Worm (Caenorhabditis elegans) whole organism, L3 larva: ENCODE data around the gene fmo-3.

Experiments used
- aly-2 ChIP-seq: fragments of 150-350 bp; optimal IDR thresholded peaks from 2 replicates; lab custom pipeline; 2014; ENCODE audit warnings: missing biosample characterization, missing genetic modification characterization
- ama-1 ChIP-seq: fragments of 150-350 bp; optimal IDR thresholded peaks from 2 replicates; lab custom pipeline; 2018
- ceh-16 ChIP-seq: sonication (generic microtip); optimal IDR thresholded peaks from 2 replicates; lab custom pipeline; 2017; ENCODE audit warnings: missing biosample characterization, missing genetic modification characterization
- ceh-28 ChIP-seq: fragments of 150-350 bp; optimal IDR thresholded peaks from 2 replicates; lab custom pipeline; 2014; ENCODE audit warnings: missing biosample characterization, missing genetic modification reagents, missing genetic modification characterization
- ceh-82 ChIP-seq: fragments of 150-350 bp; optimal IDR thresholded peaks from 2 replicates; lab custom pipeline; 2014; ENCODE audit warnings: missing biosample characterization, missing genetic modification characterization
- ceh-9 ChIP-seq: sonication (generic microtip); optimal IDR thresholded peaks from 2 replicates; lab custom pipeline; 2018; ENCODE audit warnings: missing biosample characterization, missing genetic modification characterization
- daf-12 ChIP-seq: fragments of 150-350 bp; optimal IDR thresholded peaks from 2 replicates; lab custom pipeline; 2014; ENCODE audit warnings: missing biosample characterization, missing genetic modification reagents, missing genetic modification characterization
- egl-27 ChIP-seq: sonication (generic microtip); optimal IDR thresholded peaks from 4 replicates; lab custom pipeline; 2017; ENCODE audit warnings: missing biosample characterization, missing genetic modification reagents, missing genetic modification characterization
- egl-5 ChIP-seq: fragments of 150-350 bp; optimal IDR thresholded peaks from 2 replicates; lab custom pipeline; 2017; ENCODE audit warnings: missing biosample characterization, missing genetic modification reagents, missing genetic modification characterization, inconsistent platforms
- elt-1 ChIP-seq: fragments of 150-350 bp; optimal IDR thresholded peaks from 2 replicates; lab custom pipeline; 2014; ENCODE audit warnings: missing biosample characterization, missing genetic modification characterization
- elt-2 ChIP-seq: sonication (generic microtip); optimal IDR thresholded peaks from 2 replicates; lab custom pipeline; 2016; ENCODE audit warnings: missing genetic modification reagents, mild to moderate bottlenecking, missing genetic modification characterization, missing compliant biosample characterization
- fkh-10 ChIP-seq: sonication (generic microtip); optimal IDR thresholded peaks from 2 replicates; lab custom pipeline; 2017; ENCODE audit warnings: missing biosample characterization, missing genetic modification reagents, missing genetic modification characterization
- hmg-11 ChIP-seq: sonication (generic microtip); optimal IDR thresholded peaks from 2 replicates; lab custom pipeline; 2016; ENCODE audit warnings: missing genetic modification characterization, missing compliant biosample characterization
- lin-15B ChIP-seq: fragments of 150-350 bp; optimal IDR thresholded peaks from 2 replicates; lab custom pipeline; 2014; ENCODE audit warnings: missing biosample characterization, missing genetic modification characterization
- lin-39 ChIP-seq: fragments of 150-350 bp; optimal IDR thresholded peaks from 2 replicates; lab custom pipeline; 2018; ENCODE audit warnings: missing biosample characterization, missing genetic modification reagents, missing genetic modification characterization
- lsy-12 ChIP-seq: sonication (generic microtip); optimal IDR thresholded peaks from 2 replicates; lab custom pipeline; 2016; ENCODE audit warnings: mild to moderate bottlenecking, missing genetic modification characterization, missing compliant biosample characterization
- mdl-1 ChIP-seq: fragments of 150-350 bp; optimal IDR thresholded peaks from 2 replicates; lab custom pipeline; 2014; ENCODE audit warnings: missing biosample characterization, missing genetic modification characterization
- nfya-1 ChIP-seq: sonication (generic microtip); optimal IDR thresholded peaks from 2 replicates; lab custom pipeline; 2017; ENCODE audit warnings: missing genetic modification characterization, mild to moderate bottlenecking, missing compliant biosample characterization, antibody characterized with exemption, moderate library complexity; ENCODE audit not compliant: insufficient read depth
- nhr-12 ChIP-seq: fragments of 150-350 bp; optimal IDR thresholded peaks from 2 replicates; lab custom pipeline; 2014; ENCODE audit warnings: missing biosample characterization, missing genetic modification characterization
- nhr-23 ChIP-seq: fragments of 150-350 bp; optimal IDR thresholded peaks from 2 replicates; lab custom pipeline; 2014; ENCODE audit warnings: missing biosample characterization, missing genetic modification reagents, missing genetic modification characterization
- nhr-237 ChIP-seq: fragments of 150-350 bp; optimal IDR thresholded peaks from 2 replicates; lab custom pipeline; 2014; ENCODE audit warnings: missing biosample characterization, missing genetic modification characterization
- nhr-25 ChIP-seq: sonication (generic microtip); optimal IDR thresholded peaks from 2 replicates; lab custom pipeline; 2017; ENCODE audit warnings: missing biosample characterization, missing genetic modification characterization
- nhr-28 ChIP-seq: fragments of 150-350 bp; optimal IDR thresholded peaks from 2 replicates; lab custom pipeline; 2014; ENCODE audit warnings: missing biosample characterization, missing genetic modification characterization
- nhr-43 ChIP-seq: sonication (generic microtip); optimal IDR thresholded peaks from 2 replicates; lab custom pipeline; 2016; ENCODE audit warnings: mild to moderate bottlenecking, missing genetic modification characterization, missing compliant biosample characterization; ENCODE audit not compliant: poor library complexity, severe bottlenecking
- nhr-67 ChIP-seq: fragments of 150-350 bp; optimal IDR thresholded peaks from 2 replicates; lab custom pipeline; 2014; ENCODE audit warnings: missing biosample characterization, missing genetic modification characterization
- nhr-76 ChIP-seq: fragments of 150-350 bp; sonication (generic microtip); optimal IDR thresholded peaks from 5 replicates; lab custom pipeline; 2014; ENCODE audit warnings: missing biosample characterization, missing genetic modification characterization
- pha-4 ChIP-seq: fragments of 150-350 bp; optimal IDR thresholded peaks from 2 replicates; lab custom pipeline; 2014; ENCODE audit warnings: missing biosample characterization, missing genetic modification reagents, missing genetic modification characterization
- pqm-1 ChIP-seq: fragments of 150-350 bp; optimal IDR thresholded peaks from 2 replicates; lab custom pipeline; 2017; ENCODE audit warnings: missing biosample characterization, missing genetic modification characterization, inconsistent platforms
- sea-2 ChIP-seq: fragments of 150-350 bp; sonication (generic microtip); optimal IDR thresholded peaks from 4 replicates; lab custom pipeline; 2014; ENCODE audit warnings: missing biosample characterization, missing genetic modification reagents, missing genetic modification characterization
- tbx-2 ChIP-seq: sonication (generic microtip); optimal IDR thresholded peaks from 2 replicates; lab custom pipeline; 2016; ENCODE audit warnings: mild to moderate bottlenecking, missing genetic modification characterization, missing compliant biosample characterization
- unc-39 ChIP-seq: sonication (generic microtip); optimal IDR thresholded peaks from 4 replicates; lab custom pipeline; 2017; ENCODE audit warnings: missing biosample characterization, missing genetic modification characterization
- zag-1 ChIP-seq: fragments of 150-350 bp; optimal IDR thresholded peaks from 2 replicates; lab custom pipeline; 2014; ENCODE audit warnings: missing biosample characterization, missing genetic modification characterization
- ztf-4 ChIP-seq: fragments of 150-350 bp; optimal IDR thresholded peaks from 2 replicates; lab custom pipeline; 2014; ENCODE audit warnings: missing biosample characterization, missing genetic modification characterization

Gene fmo-3

DNA sequence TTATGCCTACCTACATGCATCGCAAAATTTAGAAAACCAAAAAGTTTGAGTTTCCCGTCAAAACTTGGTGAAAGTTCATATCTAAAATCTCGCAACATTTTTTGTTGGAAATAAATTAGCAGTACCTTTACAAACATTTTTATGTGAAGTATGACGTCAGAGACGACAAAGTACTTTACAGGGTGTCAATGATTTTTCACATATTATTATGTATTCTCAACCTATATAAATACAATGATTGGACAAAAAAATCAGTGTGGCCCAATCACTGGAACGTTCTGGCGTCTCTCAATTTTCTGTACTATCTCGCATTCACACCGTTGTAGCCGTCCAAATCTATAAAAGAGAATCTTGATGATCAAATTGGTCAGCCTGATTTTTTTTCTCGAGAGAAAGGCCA, at the start of gene fmo-3, which contains the start of gene Y39A1A.18:
Gene fmo-3 (plus strand): TSS at position 388 of the 400 bp plus-strand sequence.
Gene Y39A1A.18 (minus strand): TSS at position 192 of the 400 bp plus-strand sequence.
- TF ChIP-seq lin-15B (tag; lab: Kevin White, UChicago) (no peak), ama-1 (lab: Kevin White, UChicago) (no peak), pha-4 (tag; lab: Kevin White, UChicago) (no peak), lsy-12 (no peak), nhr-28 (tag; lab: Kevin White, UChicago) (no peak), tbx-2 (no peak), elt-1 (tag; lab: Kevin White, UChicago) (no peak), nhr-67 (tag; lab: Kevin White, UChicago) (no peak)

DNA sequence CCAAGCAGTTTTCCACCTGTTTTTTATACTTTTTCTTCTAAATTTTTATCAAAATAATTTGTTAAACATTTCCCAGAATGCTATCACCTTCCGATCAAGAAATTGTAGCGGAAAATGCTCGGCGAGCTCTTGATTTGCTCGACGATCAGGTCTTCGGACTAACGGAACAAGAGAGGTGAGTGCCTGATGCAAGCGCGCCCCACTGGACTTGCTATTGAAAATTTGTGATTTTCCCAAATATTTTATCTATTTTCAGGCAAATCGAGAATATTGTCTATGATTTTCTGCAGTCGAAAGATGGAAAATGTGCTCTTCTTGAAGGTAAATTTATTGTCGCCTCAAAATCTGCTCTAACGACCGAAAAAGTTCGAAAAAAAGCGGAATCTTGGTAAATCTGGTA, 48.4 kb upstream of the fmo-3 start, which contains the start of gene orc-4:
Gene orc-4 (plus strand): TSS at position 77 of the 400 bp plus-strand sequence.
- TF ChIP-seq nhr-12 (tag; lab: Kevin White, UChicago) = no peak
- TF ChIP-seq elt-2 (tag; lab: Kevin White, UChicago) = no peak
- no peak for TF ChIP-seq zag-1 (tag; lab: Kevin White, UChicago)
- no peak for TF ChIP-seq ama-1 (lab: Kevin White, UChicago)
- TF ChIP-seq lin-15B (tag; lab: Kevin White, UChicago) = peak; percentile 34
- TF ChIP-seq sea-2 (GFP tag; lab: Kevin White, UChicago) = no peak
- TF ChIP-seq ceh-9 (tag; lab: Kevin White, UChicago) = no peak
- TF ChIP-seq hmg-11 = no peak
- no peak for TF ChIP-seq ceh-82 (tag; lab: Kevin White, UChicago)
- TF ChIP-seq pha-4 (tag; lab: Kevin White, UChicago) = peak; percentile 6
- TF ChIP-seq unc-39 (tag; lab: Kevin White, UChicago) = no peak
- no peak for TF ChIP-seq daf-12 (tag; lab: Kevin White, UChicago)
- TF ChIP-seq pqm-1 (tag; lab: Kevin White, UChicago) = no peak

DNA sequence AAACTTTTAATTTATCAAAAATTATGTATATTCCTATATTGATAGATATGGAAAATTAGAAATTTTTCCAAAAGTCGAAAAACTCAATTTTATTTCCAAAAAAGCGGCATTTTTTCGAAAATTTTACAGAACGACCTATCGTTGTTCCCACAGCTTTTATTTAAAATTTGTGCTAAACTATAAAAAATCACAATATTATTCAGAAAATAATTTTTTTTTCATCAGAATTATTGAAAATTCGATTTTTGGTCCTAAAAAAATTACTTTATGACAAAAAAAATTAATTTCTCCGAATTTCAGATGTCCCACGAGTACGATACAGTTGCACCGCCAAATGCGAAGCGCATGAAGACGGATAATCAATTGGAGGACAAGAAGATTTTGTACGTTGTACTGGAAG, 45.3 kb upstream of the fmo-3 start, which contains the start of gene emg-1:
Gene emg-1 (plus strand): TSS at position 301 of the 400 bp plus-strand sequence.
- no peak for TF ChIP-seq lin-15B (tag; lab: Kevin White, UChicago)
- no peak for TF ChIP-seq ceh-82 (tag; lab: Kevin White, UChicago)
- TF ChIP-seq nhr-43 = no peak
- no peak for TF ChIP-seq aly-2
- TF ChIP-seq mdl-1 (tag; lab: Kevin White, UChicago) = no peak
- no peak for TF ChIP-seq pha-4 (tag; lab: Kevin White, UChicago)
- TF ChIP-seq elt-2 (tag; lab: Kevin White, UChicago) = no peak
- TF ChIP-seq nhr-67 (tag; lab: Kevin White, UChicago) = no peak
- TF ChIP-seq lin-39 = no peak

DNA sequence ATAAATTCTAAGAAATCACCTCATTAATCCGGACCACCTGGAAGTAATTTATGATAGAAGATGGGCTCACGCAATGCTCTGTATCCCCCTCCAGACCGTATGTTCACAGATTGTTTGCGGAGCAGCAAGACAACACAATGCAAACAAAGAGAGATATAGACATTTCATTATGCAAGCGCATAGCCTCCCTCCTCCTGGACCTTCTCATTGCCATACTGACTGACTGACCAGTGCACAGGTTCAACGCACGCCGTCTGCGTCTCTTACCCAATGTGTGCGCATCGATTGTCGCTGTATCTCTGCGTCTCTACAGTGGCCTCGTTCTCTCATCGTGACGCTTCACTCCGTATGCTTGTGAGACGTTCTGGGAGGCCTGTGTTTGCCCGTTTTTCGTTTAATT, 42.8 kb upstream of the fmo-3 start:
- TF ChIP-seq nfya-1 (peak; percentile 82), lin-39 (peak; percentile 77), elt-2 (tag; lab: Kevin White, UChicago) (peak; percentile 9), daf-12 (tag; lab: Kevin White, UChicago) (no peak), ama-1 (lab: Kevin White, UChicago) (no peak), nhr-28 (tag; lab: Kevin White, UChicago) (no peak), fkh-10 (no peak), nhr-23 (tag; lab: Kevin White, UChicago) (peak; percentile 1), ztf-4 (tag; lab: Kevin White, UChicago) (no peak), lin-15B (tag; lab: Kevin White, UChicago) (peak; percentile 34), pqm-1 (tag; lab: Kevin White, UChicago) (no peak), hmg-11 (peak; percentile 84), ceh-28 (tag; lab: Kevin White, UChicago) (peak; percentile 78), pha-4 (tag; lab: Kevin White, UChicago) (peak; percentile 35), egl-27 (tag; lab: Kevin White, UChicago) (no peak), elt-1 (tag; lab: Kevin White, UChicago) (no peak), lsy-12 (no peak), nhr-76 (tag; lab: Kevin White, UChicago) (no peak), ceh-16 (tag; lab: Kevin White, UChicago) (no peak), nhr-67 (tag; lab: Kevin White, UChicago) (no peak), mdl-1 (tag; lab: Kevin White, UChicago) (no peak), egl-5 (tag; lab: Kevin White, UChicago) (peak; percentile 1), nhr-237 (tag; lab: Kevin White, UChicago) (no peak), zag-1 (tag; lab: Kevin White, UChicago) (no peak), nhr-25 (tag; lab: Kevin White, UChicago) (no peak), nhr-43 (no peak)
